Worm (Caenorhabditis elegans): ENCODE measurements around the gene C43D7.8.

- TF ChIP-seq lsy-2 (tag; optimal IDR thresholded peaks at IDR 0.05) (no peak), snpc-4 (tag; optimal IDR thresholded peaks at IDR 0.05) (no peak), ceh-83 (GFP tag; optimal IDR thresholded peaks at IDR 0.05) (no peak), pha-4 (tag; optimal IDR thresholded peaks at IDR 0.05) (no peak), unc-62 (GFP tag; optimal IDR thresholded peaks at IDR 0.05) (no peak), nhr-76 (tag; optimal IDR thresholded peaks at IDR 0.05) (no peak), mep-1 (tag; optimal IDR thresholded peaks at IDR 0.05) (no peak)
These were observed 31.4 kb downstream of the C43D7.8 start, which contains the start of gene F21D9.8 for ce11 chrV:19279888-19280287.

All from whole organism, mixed stage, embryonic.